Worm (Caenorhabditis elegans) whole organism, early embryonic: ENCODE results near the gene unc-130.

Experiments
- F13C5.2 ChIP-seq: sonication (generic microtip); optimal IDR thresholded peaks from 2 replicates; lab custom pipeline; 2017; ENCODE audit warnings: mild to moderate bottlenecking, missing genetic modification characterization, inconsistent platforms, missing compliant biosample characterization
- aly-1 ChIP-seq: sonication (generic microtip); optimal IDR thresholded peaks from 2 replicates; lab custom pipeline; 2016; ENCODE audit warnings: missing genetic modification characterization, missing compliant biosample characterization
- ama-1 ChIP-seq: fragments of 150-350 bp; optimal IDR thresholded peaks from 2 replicates; lab custom pipeline; 2014
- ets-7 ChIP-seq: sonication (generic microtip); optimal IDR thresholded peaks from 2 replicates; lab custom pipeline; 2016; ENCODE audit warnings: missing genotype, missing genetic modification characterization, missing compliant biosample characterization
- flt-1 ChIP-seq: fragments of 200-800 bp; sonication (Bioruptor generic); IDR thresholded peaks from 2 replicates; pipeline ENCODE4 v1.3.6; 2022; ENCODE audit warnings: missing genetic modification characterization, missing compliant biosample characterization
- hmbx-1 ChIP-seq: sonication (generic microtip); optimal IDR thresholded peaks from 2 replicates; lab custom pipeline; 2016; ENCODE audit warnings: mild to moderate bottlenecking, missing genetic modification characterization, missing compliant biosample characterization
- hmg-4 ChIP-seq: fragments of 200-800 bp; sonication (Bioruptor generic); optimal IDR thresholded peaks from 2 replicates; lab custom pipeline; 2018; ENCODE audit warnings: mild to moderate bottlenecking, missing genetic modification characterization, missing compliant biosample characterization
- pes-1 ChIP-seq: fragments of 200-800 bp; sonication (Bioruptor generic); IDR thresholded peaks from 2 replicates; pipeline ENCODE4 v1.3.6; 2022; ENCODE audit warnings: missing genetic modification reagents, missing genetic modification characterization, missing compliant biosample characterization
- scrt-1 ChIP-seq: fragments of 200-800 bp; sonication (Bioruptor generic); IDR thresholded peaks from 2 replicates; pipeline ENCODE4 v1.3.6; 2022; ENCODE audit warnings: missing genetic modification characterization, missing compliant biosample characterization
- sea-1 ChIP-seq: fragments of 200-800 bp; sonication (Bioruptor generic); conservative IDR thresholded peaks from 2 replicates; pipeline ENCODE4 v1.3.6; 2022; ENCODE audit warnings: missing genetic modification characterization, missing compliant biosample characterization
- tbx-11 ChIP-seq: fragments of 200-800 bp; sonication (Bioruptor generic); IDR thresholded peaks from 2 replicates; pipeline ENCODE4 v1.3.6; 2022; ENCODE audit warnings: missing genetic modification characterization, missing compliant biosample characterization
- tbx-37 ChIP-seq: fragments of 200-800 bp; sonication (Bioruptor generic); conservative IDR thresholded peaks from 2 replicates; pipeline ENCODE4 v1.3.6; 2022; ENCODE audit warnings: missing genetic modification reagents, missing genetic modification characterization, missing compliant biosample characterization
- tra-4 ChIP-seq: sonication (generic microtip); optimal IDR thresholded peaks from 2 replicates; lab custom pipeline; 2017; ENCODE audit warnings: missing genetic modification characterization, missing compliant biosample characterization

ce11 chrII:11240214-11240613 is 41.6 kb upstream of the unc-130 start:
- TF ChIP-seq flt-1 (GFP tag; lab: Robert Waterston, UW) (no peak), hmg-4 (GFP tag; lab: Kevin White, UChicago) (no peak), ama-1 (no peak), tbx-11 (no peak), tra-4 (tag; lab: Kevin White, UChicago) (no peak), sea-1 (no peak), aly-1 (tag; lab: Kevin White, UChicago) (no peak), pes-1 (GFP tag; lab: Robert Waterston, UW) (no peak), F13C5.2 (tag; lab: Kevin White, UChicago) (no peak), scrt-1 (GFP tag; lab: Robert Waterston, UW) (no peak), ets-7 (tag; lab: Kevin White, UChicago) (no peak), hmbx-1 (tag; lab: Kevin White, UChicago) (no peak), tbx-37 (GFP tag; lab: Robert Waterston, UW) (no peak)
